Worm (Caenorhabditis elegans): ENCODE measurements around the gene ric-8.
A peak's percentile ranks its signal among the peaks of the same experiment; 100 is the strongest.

ric-8 gene

ce11 chrIV:2610974-2611373 is 31.8 kb upstream of the ric-8 start:
- TF ChIP-seq Y55F3AM.14 (GFP tag; optimal IDR thresholded peaks at IDR 0.05), result no peak
- no peak for TF ChIP-seq ztf-1 (GFP tag; conservative IDR thresholded peaks at IDR 0.05)
- no peak for TF ChIP-seq sma-9 (GFP tag; optimal IDR thresholded peaks at IDR 0.05)
- no peak for TF ChIP-seq sma-9 (tag; optimal IDR thresholded peaks at IDR 0.05)
- no peak for TF ChIP-seq ceh-16 (tag; optimal IDR thresholded peaks at IDR 0.05)
- TF ChIP-seq lsy-2 (tag; optimal IDR thresholded peaks at IDR 0.05), result no peak
- TF ChIP-seq nhr-12 (tag; optimal IDR thresholded peaks at IDR 0.05), result no peak
- no peak for TF ChIP-seq aly-2 (tag; optimal IDR thresholded peaks at IDR 0.05)
- TF ChIP-seq lin-13 (GFP tag; optimal IDR thresholded peaks at IDR 0.05), result no peak
- TF ChIP-seq nhr-23 (tag; optimal IDR thresholded peaks at IDR 0.05), result no peak
- TF ChIP-seq skn-1 (tag; optimal IDR thresholded peaks at IDR 0.05), result no peak
- no peak for TF ChIP-seq nhr-129 (tag; optimal IDR thresholded peaks at IDR 0.05)

- TF ChIP-seq lsy-2 (tag; optimal IDR thresholded peaks at IDR 0.05) (peak in 1 of 2 experiments; percentile 32), gmeb-1 (tag; optimal IDR thresholded peaks at IDR 0.05) (peak; percentile 17), unc-55 (GFP tag; optimal IDR thresholded peaks at IDR 0.05) (peak; percentile 8), nhr-25 (tag; optimal IDR thresholded peaks at IDR 0.05) (no peak)
Observed at ce11 chrIV:2613011-2613503, 29.7 kb upstream of the ric-8 start, which contains the start of gene Y69A2AR.28. Gene Y69A2AR.28 (minus strand): TSS chrIV:2613061.

ce11 chrIV:2613754-2614244 is 29.0 kb upstream of the ric-8 start, which contains the start of gene daao-1:
Gene daao-1 (plus strand): TSS chrIV:2614194.
- no peak for TF ChIP-seq ama-1 (optimal IDR thresholded peaks at IDR 0.05)
- TF ChIP-seq unc-39 (tag; optimal IDR thresholded peaks at IDR 0.05), result no peak
- TF ChIP-seq dmd-4 (tag; optimal IDR thresholded peaks at IDR 0.05), result no peak
- TF ChIP-seq egl-27 (tag; optimal IDR thresholded peaks at IDR 0.05), result no peak
- no peak for TF ChIP-seq lsy-2 (tag; optimal IDR thresholded peaks at IDR 0.05)
- TF ChIP-seq sem-4 (tag; optimal IDR thresholded peaks at IDR 0.05), result no peak
- TF ChIP-seq zag-1 (tag; optimal IDR thresholded peaks at IDR 0.05), result no peak
- TF ChIP-seq sma-9 (GFP tag; optimal IDR thresholded peaks at IDR 0.05), result no peak
- TF ChIP-seq sma-9 (tag; optimal IDR thresholded peaks at IDR 0.05), result no peak
- TF ChIP-seq nhr-6 (tag; optimal IDR thresholded peaks at IDR 0.05), result no peak
- no peak for TF ChIP-seq sma-3 (GFP tag; optimal IDR thresholded peaks at IDR 0.05)
- no peak for TF ChIP-seq ztf-11 (tag; optimal IDR thresholded peaks at IDR 0.05)
- no peak for TF ChIP-seq mdl-1 (tag; optimal IDR thresholded peaks at IDR 0.05)
- no peak for TF ChIP-seq ceh-82 (tag; optimal IDR thresholded peaks at IDR 0.05)
- no peak for TF ChIP-seq mbf-1 (tag; optimal IDR thresholded peaks at IDR 0.05)
- no peak for TF ChIP-seq nhr-21 (tag; optimal IDR thresholded peaks at IDR 0.05)
- no peak for TF ChIP-seq nhr-25 (tag; optimal IDR thresholded peaks at IDR 0.05)
- no peak for TF ChIP-seq F13H6.1 (tag; optimal IDR thresholded peaks at IDR 0.05)
- no peak for TF ChIP-seq skn-1 (tag; optimal IDR thresholded peaks at IDR 0.05)
- TF ChIP-seq fos-1 (tag; optimal IDR thresholded peaks at IDR 0.05), result no peak
- no peak for TF ChIP-seq blmp-1 (tag; optimal IDR thresholded peaks at IDR 0.05; ENCODE audit: insufficient read depth)

DNA sequence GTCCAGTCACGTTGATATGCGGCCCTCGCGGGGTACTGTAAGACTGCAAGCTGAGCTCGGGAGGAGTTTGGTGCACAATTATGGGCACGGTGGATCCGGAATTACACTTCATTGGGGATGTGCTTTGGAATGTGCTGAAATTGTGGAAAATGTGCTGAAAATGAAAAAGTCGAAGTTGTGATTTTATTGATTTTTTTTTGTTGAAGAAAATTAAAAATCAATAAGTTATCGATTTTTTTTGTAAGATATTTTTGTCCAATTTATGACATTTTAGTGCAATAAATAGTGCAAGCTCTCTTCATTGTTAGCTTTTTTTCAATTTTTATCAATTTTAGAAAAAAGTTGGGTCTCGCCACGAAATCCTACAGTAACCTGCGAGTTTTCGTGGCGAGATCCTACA is 25.9 kb upstream of the ric-8 start:
- no peak for TF ChIP-seq nhr-12 (tag; optimal IDR thresholded peaks at IDR 0.05)
- no peak for TF ChIP-seq dmd-4 (tag; optimal IDR thresholded peaks at IDR 0.05)
- TF ChIP-seq gmeb-1 (tag; optimal IDR thresholded peaks at IDR 0.05), result no peak
- no peak for TF ChIP-seq elt-1 (tag; optimal IDR thresholded peaks at IDR 0.05)
- no peak for TF ChIP-seq nhr-21 (tag; optimal IDR thresholded peaks at IDR 0.05)
- TF ChIP-seq crh-2 (tag; optimal IDR thresholded peaks at IDR 0.05), result no peak
- TF ChIP-seq alr-1 (tag; optimal IDR thresholded peaks at IDR 0.05), result no peak
- TF ChIP-seq ama-1 (optimal IDR thresholded peaks at IDR 0.05), result no peak
- no peak for TF ChIP-seq nhr-237 (tag; optimal IDR thresholded peaks at IDR 0.05)
- TF ChIP-seq nhr-23 (tag; optimal IDR thresholded peaks at IDR 0.05), result no peak

DNA sequence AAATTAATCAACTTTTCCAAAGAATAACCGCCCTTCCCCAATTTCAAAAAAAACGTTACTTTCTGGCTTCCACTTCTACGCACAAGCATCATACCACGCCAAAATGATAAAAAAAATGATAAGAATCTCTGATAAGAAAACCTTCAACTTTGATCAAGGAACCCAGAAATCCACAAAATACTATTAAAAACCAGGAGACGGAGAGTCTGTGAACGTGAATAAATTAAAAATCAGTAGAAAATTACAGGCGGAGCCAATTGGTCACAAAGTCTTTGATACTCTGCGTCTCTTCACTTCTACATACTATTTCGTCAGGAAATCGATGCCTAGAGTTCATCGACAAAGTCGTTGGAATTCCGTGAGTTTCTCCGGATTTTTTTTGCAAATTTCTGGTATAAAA is 24.2 kb upstream of the ric-8 start, which contains the start of gene smf-3:
TSS of gene smf-3 (plus strand) at position 259 of the 400 bp plus-strand sequence.
- no peak for TF ChIP-seq ZK546.5 (tag; optimal IDR thresholded peaks at IDR 0.05)
- TF ChIP-seq gmeb-1 (tag; optimal IDR thresholded peaks at IDR 0.05), result peak; percentile 15
- TF ChIP-seq crh-2 (tag; optimal IDR thresholded peaks at IDR 0.05), result peak; percentile 53
- TF ChIP-seq fos-1 (tag; optimal IDR thresholded peaks at IDR 0.05), result peak; percentile 85
- TF ChIP-seq mdl-1 (tag; optimal IDR thresholded peaks at IDR 0.05), result no peak
- peak; percentile 26 for TF ChIP-seq F13H6.1 (tag; optimal IDR thresholded peaks at IDR 0.05)
- no peak for TF ChIP-seq elt-1 (tag; optimal IDR thresholded peaks at IDR 0.05)
